Worm (Caenorhabditis elegans) whole organism, early embryonic: ENCODE data around the gene mak-2.

Experiments
- B0310.2 ChIP-seq: sonication (generic microtip); optimal IDR thresholded peaks from 2 replicates; lab custom pipeline; 2016; ENCODE audit warnings: mild to moderate bottlenecking, missing genetic modification characterization, missing compliant biosample characterization
- F13C5.2 ChIP-seq: sonication (generic microtip); optimal IDR thresholded peaks from 2 replicates; lab custom pipeline; 2017; ENCODE audit warnings: mild to moderate bottlenecking, missing genetic modification characterization, inconsistent platforms, missing compliant biosample characterization
- aly-1 ChIP-seq: sonication (generic microtip); optimal IDR thresholded peaks from 2 replicates; lab custom pipeline; 2016; ENCODE audit warnings: missing genetic modification characterization, missing compliant biosample characterization
- ama-1 ChIP-seq: fragments of 150-350 bp; optimal IDR thresholded peaks from 2 replicates; lab custom pipeline; 2014
- ceh-13 ChIP-seq: fragments of 200-800 bp; sonication (Bioruptor generic); optimal IDR thresholded peaks from 2 replicates; lab custom pipeline; 2018; ENCODE audit warnings: mild to moderate bottlenecking, missing genetic modification characterization, missing compliant biosample characterization
- ceh-36 ChIP-seq: sonication (generic microtip); optimal IDR thresholded peaks from 2 replicates; lab custom pipeline; 2016; ENCODE audit warnings: missing genetic modification characterization, inconsistent platforms, missing compliant biosample characterization
- ets-7 ChIP-seq: sonication (generic microtip); optimal IDR thresholded peaks from 2 replicates; lab custom pipeline; 2016; ENCODE audit warnings: missing genotype, missing genetic modification characterization, missing compliant biosample characterization
- flt-1 ChIP-seq: fragments of 200-800 bp; sonication (Bioruptor generic); IDR thresholded peaks from 2 replicates; pipeline ENCODE4 v1.3.6; 2022; ENCODE audit warnings: missing genetic modification characterization, missing compliant biosample characterization
- hmbx-1 ChIP-seq: sonication (generic microtip); optimal IDR thresholded peaks from 2 replicates; lab custom pipeline; 2016; ENCODE audit warnings: mild to moderate bottlenecking, missing genetic modification characterization, missing compliant biosample characterization
- hmg-4 ChIP-seq: fragments of 200-800 bp; sonication (Bioruptor generic); optimal IDR thresholded peaks from 2 replicates; lab custom pipeline; 2018; ENCODE audit warnings: mild to moderate bottlenecking, missing genetic modification characterization, missing compliant biosample characterization
- hnd-1 ChIP-seq: sonication (generic microtip); optimal IDR thresholded peaks from 2 replicates; lab custom pipeline; 2016; ENCODE audit warnings: missing genetic modification characterization, missing compliant biosample characterization
- pes-1 ChIP-seq: fragments of 200-800 bp; sonication (Bioruptor generic); IDR thresholded peaks from 2 replicates; pipeline ENCODE4 v1.3.6; 2022; ENCODE audit warnings: missing genetic modification reagents, missing genetic modification characterization, missing compliant biosample characterization
- scrt-1 ChIP-seq: fragments of 200-800 bp; sonication (Bioruptor generic); IDR thresholded peaks from 2 replicates; pipeline ENCODE4 v1.3.6; 2022; ENCODE audit warnings: missing genetic modification characterization, missing compliant biosample characterization
- sea-1 ChIP-seq: fragments of 200-800 bp; sonication (Bioruptor generic); conservative IDR thresholded peaks from 2 replicates; pipeline ENCODE4 v1.3.6; 2022; ENCODE audit warnings: missing genetic modification characterization, missing compliant biosample characterization
- tbx-11 ChIP-seq: fragments of 200-800 bp; sonication (Bioruptor generic); IDR thresholded peaks from 2 replicates; pipeline ENCODE4 v1.3.6; 2022; ENCODE audit warnings: missing genetic modification characterization, missing compliant biosample characterization
- tbx-37 ChIP-seq: fragments of 200-800 bp; sonication (Bioruptor generic); conservative IDR thresholded peaks from 2 replicates; pipeline ENCODE4 v1.3.6; 2022; ENCODE audit warnings: missing genetic modification reagents, missing genetic modification characterization, missing compliant biosample characterization
- tra-4 ChIP-seq: sonication (generic microtip); optimal IDR thresholded peaks from 2 replicates; lab custom pipeline; 2017; ENCODE audit warnings: missing genetic modification characterization, missing compliant biosample characterization

Gene mak-2

DNA sequence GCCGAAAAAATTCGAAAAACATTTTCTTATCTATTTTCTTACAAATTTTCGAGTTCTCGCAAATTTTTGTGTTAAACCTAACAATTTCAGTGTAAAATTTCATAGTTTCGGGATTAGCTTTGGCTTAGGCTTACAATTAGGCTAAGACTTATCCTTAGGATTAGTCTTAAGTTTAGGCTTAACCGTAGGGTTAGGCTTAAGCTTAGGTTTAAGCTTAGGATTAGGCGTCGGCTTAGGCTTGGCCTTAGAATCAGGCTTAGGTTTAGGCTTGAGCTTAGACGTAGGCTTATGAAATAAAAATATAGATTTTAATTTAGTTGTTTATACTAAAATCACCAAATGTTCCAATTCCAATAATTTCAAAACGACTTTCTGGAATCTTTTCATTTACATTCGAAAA, 29.1 kb upstream of the mak-2 start:
- TF ChIP-seq ceh-36 (peak; percentile 77), flt-1 (GFP tag; lab: Robert Waterston, UW) (no peak)

DNA sequence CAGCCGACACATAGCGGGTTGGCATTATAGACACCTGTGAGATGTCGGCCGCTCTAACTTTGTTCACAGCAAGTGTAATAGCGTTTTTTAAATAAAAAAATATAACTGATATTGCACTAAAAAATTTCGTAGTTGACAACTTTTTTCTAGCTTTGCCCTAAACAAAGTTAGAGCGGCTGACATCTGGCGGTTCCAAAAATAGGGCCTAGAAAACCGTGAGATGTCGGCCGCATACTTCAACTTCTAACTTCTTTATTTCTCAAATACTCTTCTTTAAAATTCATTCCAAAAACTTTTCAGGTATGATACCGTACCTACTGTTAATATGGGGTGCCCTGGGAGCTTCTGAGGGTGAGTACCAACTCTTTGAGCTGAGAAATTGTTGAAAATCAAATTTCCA, 26.5 kb upstream of the mak-2 start, which contains the start of gene Y55F3BR.2:
TSS of gene Y55F3BR.2 (plus strand) at position 301 of the 400 bp plus-strand sequence.
- TF ChIP-seq hmbx-1 (tag; lab: Kevin White, UChicago) = no peak
- TF ChIP-seq tbx-11 (GFP tag; lab: Robert Waterston, UW) = no peak
- no peak for TF ChIP-seq ceh-13 (GFP tag; lab: Kevin White, UChicago)
- TF ChIP-seq ama-1 (lab: Kevin White, UChicago) = no peak

- no peak for TF ChIP-seq F13C5.2 (tag; lab: Kevin White, UChicago)
- no peak for TF ChIP-seq flt-1 (GFP tag; lab: Robert Waterston, UW)
- no peak for TF ChIP-seq tra-4
- TF ChIP-seq aly-1 (tag; lab: Kevin White, UChicago) = no peak
- no peak for TF ChIP-seq B0310.2 (tag; lab: Kevin White, UChicago)
- TF ChIP-seq ets-7 (tag; lab: Kevin White, UChicago) = no peak
- no peak for TF ChIP-seq scrt-1 (GFP tag; lab: Robert Waterston, UW)
- no peak for TF ChIP-seq pes-1
These were observed 24.3 kb upstream of the mak-2 start for ce11 chrIV:860810-861209.

DNA sequence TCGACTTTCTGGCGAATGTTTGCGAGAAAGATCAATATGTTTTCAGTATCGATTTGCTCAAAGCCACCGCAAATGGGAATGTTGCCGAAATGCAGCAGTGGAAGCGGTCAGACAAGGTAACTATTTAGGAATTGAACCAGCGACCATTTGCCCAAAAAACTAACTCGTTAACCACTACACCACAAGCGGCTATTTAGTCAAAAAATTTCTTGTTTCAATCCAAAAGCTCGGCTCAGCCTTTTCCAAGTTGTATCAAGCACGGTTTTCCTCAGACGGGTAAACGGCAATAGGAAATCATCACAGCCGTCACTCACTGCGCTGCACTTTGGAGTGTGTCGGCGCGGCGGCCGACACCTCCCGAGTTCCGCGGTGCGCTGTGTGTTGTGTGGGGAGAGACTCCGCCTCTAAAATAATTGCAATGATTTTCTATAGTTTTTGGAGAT, 18.3 kb upstream of the mak-2 start:
- TF ChIP-seq tbx-11 (GFP tag; lab: Robert Waterston, UW) (0 out of 2 replicates have a peak, but pooled peaks have one; percentile 30), F13C5.2 (tag; lab: Kevin White, UChicago) (peak; percentile 45), hmg-4 (peak; percentile 27), aly-1 (tag; lab: Kevin White, UChicago) (no peak), ama-1 (lab: Kevin White, UChicago) (peak; percentile 84), tbx-37 (GFP tag; lab: Robert Waterston, UW) (no peak)

DNA sequence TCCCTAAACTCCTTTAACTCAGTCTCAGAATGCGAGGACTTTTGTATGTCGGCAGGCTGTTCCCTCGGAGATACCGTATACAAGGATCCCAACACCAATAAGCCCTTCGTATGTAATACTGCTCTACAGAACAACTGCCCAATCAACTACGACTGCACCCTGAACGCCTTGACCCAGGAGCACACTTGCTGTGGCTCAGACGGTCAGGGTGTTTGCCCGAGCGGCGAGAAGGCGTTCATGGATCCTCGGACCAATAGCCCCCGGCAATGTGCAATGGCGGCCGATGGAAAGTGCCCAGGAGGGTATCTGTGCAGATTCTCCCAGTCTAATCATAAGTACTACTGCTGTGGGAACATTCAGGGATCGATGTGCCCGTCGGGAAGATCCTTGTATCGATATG, 16.4 kb upstream of the mak-2 start:
- TF ChIP-seq scrt-1 (GFP tag; lab: Robert Waterston, UW) (no peak), hmg-4 (no peak), hnd-1 (tag; lab: Kevin White, UChicago) (no peak), hmbx-1 (tag; lab: Kevin White, UChicago) (no peak), pes-1 (no peak), aly-1 (tag; lab: Kevin White, UChicago) (no peak), tbx-37 (GFP tag; lab: Robert Waterston, UW) (no peak), ceh-13 (GFP tag; lab: Kevin White, UChicago) (no peak), B0310.2 (tag; lab: Kevin White, UChicago) (no peak), ama-1 (lab: Kevin White, UChicago) (no peak), sea-1 (no peak), ets-7 (tag; lab: Kevin White, UChicago) (no peak), tbx-11 (GFP tag; lab: Robert Waterston, UW) (no peak), tra-4 (no peak), flt-1 (GFP tag; lab: Robert Waterston, UW) (no peak), ceh-36 (no peak), F13C5.2 (tag; lab: Kevin White, UChicago) (no peak)

- TF ChIP-seq hnd-1 (tag; lab: Kevin White, UChicago) (no peak), hmg-4 (no peak), hmbx-1 (tag; lab: Kevin White, UChicago) (no peak), pes-1 (no peak), ceh-36 (no peak), tra-4 (no peak), ets-7 (tag; lab: Kevin White, UChicago) (no peak), B0310.2 (tag; lab: Kevin White, UChicago) (no peak), tbx-37 (GFP tag; lab: Robert Waterston, UW) (no peak), F13C5.2 (tag; lab: Kevin White, UChicago) (no peak), flt-1 (GFP tag; lab: Robert Waterston, UW) (no peak), aly-1 (tag; lab: Kevin White, UChicago) (no peak), ceh-13 (GFP tag; lab: Kevin White, UChicago) (no peak), scrt-1 (GFP tag; lab: Robert Waterston, UW) (no peak), tbx-11 (GFP tag; lab: Robert Waterston, UW) (no peak), sea-1 (no peak)
These were observed 11.9 kb upstream of the mak-2 start for ce11 chrIV:873174-873788.

- no peak for TF ChIP-seq ets-7 (tag; lab: Kevin White, UChicago)
- TF ChIP-seq ceh-36 = no peak
- no peak for TF ChIP-seq tbx-37 (GFP tag; lab: Robert Waterston, UW)
- TF ChIP-seq tbx-11 (GFP tag; lab: Robert Waterston, UW) = no peak
- TF ChIP-seq scrt-1 (GFP tag; lab: Robert Waterston, UW) = no peak
- TF ChIP-seq ceh-13 (GFP tag; lab: Kevin White, UChicago) = no peak
- TF ChIP-seq ama-1 (lab: Kevin White, UChicago) = no peak
- no peak for TF ChIP-seq aly-1 (tag; lab: Kevin White, UChicago)
- no peak for TF ChIP-seq F13C5.2 (tag; lab: Kevin White, UChicago)
- no peak for TF ChIP-seq hmbx-1 (tag; lab: Kevin White, UChicago)
- TF ChIP-seq hnd-1 (tag; lab: Kevin White, UChicago) = no peak
- TF ChIP-seq sea-1 = no peak
- no peak for TF ChIP-seq tra-4
- TF ChIP-seq pes-1 = no peak
- no peak for TF ChIP-seq hmg-4
- no peak for TF ChIP-seq B0310.2 (tag; lab: Kevin White, UChicago)
These were observed 10.5 kb upstream of the mak-2 start, which contains the start of gene Y55F3BR.1 for ce11 chrIV:874677-875076. Gene Y55F3BR.1 (plus strand): TSS chrIV:874791.

ce11 chrIV:878634-879033, 6.5 kb upstream of the mak-2 start:
- TF ChIP-seq sea-1 (no peak), flt-1 (GFP tag; lab: Robert Waterston, UW) (no peak), F13C5.2 (tag; lab: Kevin White, UChicago) (no peak), tbx-11 (GFP tag; lab: Robert Waterston, UW) (no peak), tra-4 (no peak), pes-1 (no peak), tbx-37 (GFP tag; lab: Robert Waterston, UW) (no peak), hnd-1 (tag; lab: Kevin White, UChicago) (no peak), B0310.2 (tag; lab: Kevin White, UChicago) (no peak), ama-1 (lab: Kevin White, UChicago) (no peak), ets-7 (tag; lab: Kevin White, UChicago) (no peak), scrt-1 (GFP tag; lab: Robert Waterston, UW) (no peak), ceh-36 (no peak), aly-1 (tag; lab: Kevin White, UChicago) (no peak), hmbx-1 (tag; lab: Kevin White, UChicago) (no peak), hmg-4 (no peak), ceh-13 (GFP tag; lab: Kevin White, UChicago) (no peak)
